Fruit fly (Drosophila melanogaster): Measurements from ENCODE around the gene ppk7.

- no peak for TF ChIP-seq Dfd (GFP tag; optimal IDR thresholded peaks at IDR 0.05)
- TF ChIP-seq Abd-B (GFP tag; optimal IDR thresholded peaks at IDR 0.05): no peak
- TF ChIP-seq sage (GFP tag; optimal IDR thresholded peaks at IDR 0.05): no peak
- TF ChIP-seq fru (GFP tag; optimal IDR thresholded peaks at IDR 0.05): no peak
- no peak for TF ChIP-seq OdsH (GFP tag; optimal IDR thresholded peaks at IDR 0.05)
- TF ChIP-seq foxo (GFP tag; optimal IDR thresholded peaks at IDR 0.05): no peak
- TF ChIP-seq br (GFP tag; optimal IDR thresholded peaks at IDR 0.05): no peak
- no peak for TF ChIP-seq psq (GFP tag; optimal IDR thresholded peaks at IDR 0.05)
- no peak for TF ChIP-seq dsf (GFP tag; optimal IDR thresholded peaks at IDR 0.05; ENCODE audit: borderline replicate concordance)
- no peak for TF ChIP-seq tai (GFP tag; optimal IDR thresholded peaks at IDR 0.05)
- no peak for TF ChIP-seq h (GFP tag; optimal IDR thresholded peaks at IDR 0.05)
- TF ChIP-seq Dif (GFP tag; optimal IDR thresholded peaks at IDR 0.05; ENCODE audit: partially characterized antibody): no peak
These were observed 45.5 kb downstream of the ppk7 start, which contains the start of the genes CG43922 and CG13984 for dm6 chr2L:6308651-6309050.
